Fruit fly (Drosophila melanogaster): ENCODE results near the gene CG2694.

DNA sequence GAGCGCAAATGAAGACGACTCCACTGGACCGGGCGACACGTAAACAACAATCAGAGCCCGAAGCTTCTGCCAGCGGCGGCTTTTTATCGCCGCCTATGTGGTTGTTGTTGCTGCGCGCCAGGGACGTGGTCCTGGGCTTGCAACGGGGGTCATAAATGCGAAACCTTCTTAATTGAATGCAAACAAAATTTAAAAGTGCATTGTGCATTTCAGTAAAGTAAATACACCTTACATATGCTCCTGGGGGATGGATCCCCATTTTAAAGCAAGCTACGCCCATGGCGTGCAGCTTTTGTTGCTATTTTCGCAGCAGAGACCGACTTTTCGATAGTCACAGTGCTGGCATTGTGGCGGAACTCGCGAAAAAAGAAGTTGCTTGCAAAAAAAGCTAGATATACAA, 10.2 kb upstream of the CG2694 start, which contains the start of gene Ugalt:
- peak; percentile 99 for TF ChIP-seq Myb (GFP tag; optimal IDR thresholded peaks at IDR 0.05)
- peak; percentile 100 for TF ChIP-seq CG2678 (tag; optimal IDR thresholded peaks at IDR 0.05)
- TF ChIP-seq vvl (GFP tag; IDR thresholded peaks at IDR 0.05) = peak; percentile 100
- TF ChIP-seq CG6175 (GFP tag; IDR thresholded peaks at IDR 0.05) = peak; percentile 100
- TF ChIP-seq tup (GFP tag; optimal IDR thresholded peaks at IDR 0.05) = peak; percentile 100
- peak; percentile 100 for TF ChIP-seq zfh1 (GFP tag; IDR thresholded peaks at IDR 0.05)
- TF ChIP-seq Dfd (GFP tag; optimal IDR thresholded peaks at IDR 0.05) = peak in 1 of 2 experiments; percentile 94
- TF ChIP-seq hb (GFP tag; IDR thresholded peaks at IDR 0.05; ENCODE audit: partially characterized antibody) = no peak
- TF ChIP-seq toy (GFP tag; IDR thresholded peaks at IDR 0.05) = peak; percentile 100
- TF ChIP-seq MTF-1 (GFP tag; optimal IDR thresholded peaks at IDR 0.05; ENCODE audit: borderline replicate concordance) = peak; percentile 100
- TF ChIP-seq disco-r (GFP tag; optimal IDR thresholded peaks at IDR 0.05) = peak; percentile 100
- TF ChIP-seq Fer3 (tag; optimal IDR thresholded peaks at IDR 0.05) = peak; percentile 100
- no peak for TF ChIP-seq CG8478 (optimal IDR thresholded peaks at IDR 0.05)
